Fruit fly (Drosophila melanogaster) whole organism, embryonic: ENCODE data around the gene Mst57Da.

Source experiments
- BEAF-32 ChIP-seq: fragments of 200-800 bp; sonication (Bioruptor generic); optimal IDR thresholded peaks from 3 replicates; lab custom pipeline; 2017; ENCODE audit warnings: missing biosample characterization, missing genetic modification characterization, mild to moderate bottlenecking, moderate library complexity, missing genetic modification reagents
- CG10431 ChIP-seq: fragments of 200-800 bp; sonication (Bioruptor generic); optimal IDR thresholded peaks from 3 replicates; lab custom pipeline; 2018; ENCODE audit warnings: missing biosample characterization, mild to moderate bottlenecking, missing genetic modification characterization
- CG12219 ChIP-seq: fragments of 200-800 bp; sonication (Bioruptor generic); optimal IDR thresholded peaks from 3 replicates; lab custom pipeline; 2018; ENCODE audit warnings: missing biosample characterization, mild to moderate bottlenecking, missing genetic modification characterization
- CG12299 ChIP-seq: fragments of 200-800 bp; sonication (Bioruptor generic); optimal IDR thresholded peaks from 2 replicates; lab custom pipeline; 2018; ENCODE audit warnings: missing biosample characterization, mild to moderate bottlenecking, missing genetic modification characterization
- CG12942 ChIP-seq: fragments of 200-800 bp; sonication (Bioruptor generic); optimal IDR thresholded peaks from 3 replicates; lab custom pipeline; 2016; ENCODE audit warnings: missing biosample characterization, missing genetic modification characterization
- CG14710 ChIP-seq: fragments of 200-800 bp; sonication (Bioruptor generic); optimal IDR thresholded peaks from 3 replicates; lab custom pipeline; 2019; ENCODE audit warnings: missing biosample characterization, mild to moderate bottlenecking, missing genetic modification characterization, moderate library complexity
- CG15514 ChIP-seq: fragments of 200-800 bp; sonication (Bioruptor generic); optimal IDR thresholded peaks from 3 replicates; lab custom pipeline; 2017; ENCODE audit warnings: missing biosample characterization, missing genetic modification characterization, mild to moderate bottlenecking, moderate library complexity, missing genetic modification reagents
- CG15696 ChIP-seq: fragments of 200-800 bp; sonication (Bioruptor generic); optimal IDR thresholded peaks from 2 replicates; lab custom pipeline; 2019; ENCODE audit warnings: missing biosample characterization, mild to moderate bottlenecking, missing genetic modification characterization, moderate library complexity
- CG16813 ChIP-seq: fragments of 200-800 bp; sonication (Bioruptor generic); IDR thresholded peaks from 3 replicates; pipeline ENCODE4 v1.3.6; 2022; ENCODE audit warnings: missing biosample characterization, missing genetic modification characterization; ENCODE audit not compliant: partially characterized antibody
- CG17359 ChIP-seq: fragments of 200-800 bp; sonication (Bioruptor generic); optimal IDR thresholded peaks from 3 replicates; lab custom pipeline; 2018; ENCODE audit warnings: missing biosample characterization, mild to moderate bottlenecking, missing genetic modification characterization, moderate library complexity
- CG17912 ChIP-seq: fragments of 200-800 bp; sonication (Bioruptor generic); optimal IDR thresholded peaks from 2 replicates; lab custom pipeline; 2018; ENCODE audit warnings: missing biosample characterization, mild to moderate bottlenecking, missing genetic modification characterization
- CG2116 ChIP-seq: fragments of 200-800 bp; sonication (Bioruptor generic); optimal IDR thresholded peaks from 3 replicates; lab custom pipeline; 2018; ENCODE audit warnings: missing biosample characterization, mild to moderate bottlenecking, missing genetic modification characterization
- CG2712 ChIP-seq: fragments of 200-800 bp; optimal IDR thresholded peaks from 3 replicates; lab custom pipeline; 2019; ENCODE audit warnings: missing biosample characterization, mild to moderate bottlenecking, missing genetic modification characterization, moderate library complexity
- CG31365 ChIP-seq: fragments of 200-800 bp; sonication (Bioruptor generic); optimal IDR thresholded peaks from 2 replicates; lab custom pipeline; 2018; ENCODE audit warnings: missing biosample characterization, mild to moderate bottlenecking, missing genetic modification characterization
- CG32767 ChIP-seq: fragments of 200-800 bp; sonication (Bioruptor generic); IDR thresholded peaks from 2 replicates; pipeline ENCODE4 v1.3.6; 2022; ENCODE audit warnings: missing biosample characterization, missing genetic modification characterization
- CG33213 ChIP-seq: fragments of 200-800 bp; sonication (Bioruptor generic); optimal IDR thresholded peaks from 3 replicates; lab custom pipeline; 2016; ENCODE audit warnings: missing biosample characterization, missing genetic modification characterization
- CG34224 ChIP-seq: fragments of 200-800 bp; sonication (Bioruptor generic); IDR thresholded peaks from 3 replicates; pipeline ENCODE4 v1.3.6; 2022; ENCODE audit warnings: missing biosample characterization, missing genetic modification characterization; ENCODE audit not compliant: partially characterized antibody
- CG6791 ChIP-seq: fragments of 200-800 bp; sonication (Bioruptor generic); IDR thresholded peaks from 3 replicates; pipeline ENCODE4 v1.3.6; 2022; ENCODE audit warnings: missing biosample characterization, missing genetic modification characterization; ENCODE audit not compliant: partially characterized antibody
- CG7271 ChIP-seq: fragments of 200-800 bp; sonication (Bioruptor generic); optimal IDR thresholded peaks from 2 replicates; lab custom pipeline; 2018; ENCODE audit warnings: missing biosample characterization, mild to moderate bottlenecking, missing genetic modification characterization, moderate library complexity
- CG7372 ChIP-seq: fragments of 200-800 bp; sonication (Bioruptor generic); IDR thresholded peaks from 2 replicates; pipeline ENCODE4 v1.3.6; 2022; ENCODE audit warnings: missing biosample characterization, missing genetic modification characterization
- CG7987 ChIP-seq: fragments of 200-800 bp; sonication (Bioruptor generic); optimal IDR thresholded peaks from 2 replicates; lab custom pipeline; 2018; ENCODE audit warnings: missing biosample characterization, mild to moderate bottlenecking, missing genetic modification characterization, moderate library complexity
- CG9609 ChIP-seq: fragments of 200-800 bp; sonication (Bioruptor generic); optimal IDR thresholded peaks from 3 replicates; lab custom pipeline; 2016; ENCODE audit warnings: missing biosample characterization, missing genetic modification characterization
- CG9797 ChIP-seq: fragments of 200-800 bp; sonication (Bioruptor generic); optimal IDR thresholded peaks from 3 replicates; lab custom pipeline; 2018; ENCODE audit warnings: missing biosample characterization, mild to moderate bottlenecking, missing genetic modification characterization
- Dad ChIP-seq: fragments of 200-800 bp; sonication (Bioruptor generic); optimal IDR thresholded peaks from 3 replicates; lab custom pipeline; 2016; ENCODE audit warnings: missing biosample characterization, missing genetic modification characterization
- Dp ChIP-seq: fragments of 200-800 bp; sonication (Bioruptor generic); optimal IDR thresholded peaks from 2 replicates; lab custom pipeline; 2018; ENCODE audit warnings: missing biosample characterization, mild to moderate bottlenecking, missing genetic modification characterization, moderate library complexity
- Hmr ChIP-seq: fragments of 200-800 bp; sonication (Bioruptor generic); optimal IDR thresholded peaks from 3 replicates; lab custom pipeline; 2017; ENCODE audit warnings: mild to moderate bottlenecking, missing biosample characterization, missing genetic modification reagents, missing genetic modification characterization
- Hr51 ChIP-seq, 2 experiments: fragments of 200-800 bp; sonication (Bioruptor generic); optimal IDR thresholded peaks; 2 replicates in 1 of 2; 3 replicates in 1 of 2; lab custom pipeline; 2016 to 2018; ENCODE audit warnings: missing biosample characterization in 2 of 2, missing genetic modification characterization in 2 of 2, mild to moderate bottlenecking in 1 of 2, moderate library complexity in 1 of 2
- Lhr ChIP-seq: fragments of 200-800 bp; sonication (Bioruptor generic); optimal IDR thresholded peaks from 3 replicates; lab custom pipeline; 2017; ENCODE audit warnings: mild to moderate bottlenecking, missing biosample characterization, missing genetic modification reagents, missing genetic modification characterization
- MTF-1 ChIP-seq: fragments of 200-800 bp; sonication (Bioruptor generic); optimal IDR thresholded peaks from 2 replicates; lab custom pipeline; 2018; ENCODE audit warnings: missing biosample characterization, mild to moderate bottlenecking, missing genetic modification characterization, borderline replicate concordance
- PHDP ChIP-seq: fragments of 200-800 bp; sonication (Bioruptor generic); optimal IDR thresholded peaks from 3 replicates; lab custom pipeline; 2018; ENCODE audit warnings: missing biosample characterization, mild to moderate bottlenecking, missing genetic modification characterization, moderate library complexity
- Rfx ChIP-seq: fragments of 200-800 bp; sonication (Bioruptor generic); IDR thresholded peaks from 2 replicates; pipeline ENCODE4 v1.3.6; 2022; ENCODE audit warnings: missing biosample characterization, missing genetic modification characterization
- Scr ChIP-seq: fragments of 200-800 bp; sonication (Bioruptor generic); IDR thresholded peaks from 2 replicates; pipeline ENCODE4 v1.3.6; 2022; ENCODE audit warnings: missing biosample characterization, missing genetic modification characterization; ENCODE audit not compliant: partially characterized antibody
- Stat92E ChIP-seq, 3 experiments: fragments of >200 bp in 2 of 3; fragments of 200-800 bp in 1 of 3; sonication (Bioruptor generic) in 1 of 3; optimal IDR thresholded peaks; 2 replicates each; lab custom pipeline; 2017 to 2019; ENCODE audit warnings: missing biosample characterization in 3 of 3, missing genetic modification characterization in 3 of 3, mild to moderate bottlenecking in 1 of 3, moderate library complexity in 1 of 3
- aop ChIP-seq: fragments of 200-800 bp; sonication (Bioruptor generic); IDR thresholded peaks from 2 replicates; pipeline ENCODE4 v1.3.6; 2022; ENCODE audit warnings: missing biosample characterization, missing genetic modification characterization
- dan ChIP-seq: fragments of 200-800 bp; sonication (Bioruptor generic); IDR thresholded peaks from 2 replicates; pipeline ENCODE4 v1.3.6; 2022; ENCODE audit warnings: missing biosample characterization, missing genetic modification characterization
- dpn ChIP-seq, 2 experiments: fragments of 200-800 bp; sonication (Bioruptor generic); optimal IDR thresholded peaks; 3 replicates each; lab custom pipeline; 2016; ENCODE audit warnings: missing biosample characterization in 2 of 2, missing genetic modification characterization in 2 of 2
- fd102C ChIP-seq: fragments of 200-800 bp; sonication (Bioruptor generic); optimal IDR thresholded peaks from 2 replicates; lab custom pipeline; 2018; ENCODE audit warnings: missing biosample characterization, mild to moderate bottlenecking, missing genetic modification characterization, moderate library complexity
- gfzf ChIP-seq: fragments of 200-800 bp; sonication (Bioruptor generic); optimal IDR thresholded peaks from 2 replicates; lab custom pipeline; 2016; ENCODE audit warnings: missing biosample characterization, mild to moderate bottlenecking, missing genetic modification characterization, moderate library complexity
- ind ChIP-seq: fragments of 200-800 bp; sonication (Bioruptor generic); optimal IDR thresholded peaks from 3 replicates; lab custom pipeline; 2016; ENCODE audit warnings: missing biosample characterization, missing genetic modification characterization
- kah ChIP-seq: fragments of 200-800 bp; sonication (Bioruptor generic); optimal IDR thresholded peaks from 2 replicates; lab custom pipeline; 2018; ENCODE audit warnings: missing biosample characterization, mild to moderate bottlenecking, missing genetic modification characterization
- kni ChIP-seq: fragments of 200-800 bp; sonication (Bioruptor generic); optimal IDR thresholded peaks from 3 replicates; lab custom pipeline; 2017; ENCODE audit warnings: mild to moderate bottlenecking, missing biosample characterization, missing genetic modification reagents, missing genetic modification characterization
- knrl ChIP-seq: fragments of 200-800 bp; sonication (Bioruptor generic); IDR thresholded peaks from 3 replicates; pipeline ENCODE4 v1.3.6; 2022; ENCODE audit warnings: missing biosample characterization, missing genetic modification characterization; ENCODE audit not compliant: partially characterized antibody
- phol ChIP-seq: fragments of 200-800 bp; sonication (Bioruptor generic); optimal IDR thresholded peaks from 3 replicates; lab custom pipeline; 2018; ENCODE audit warnings: missing biosample characterization, mild to moderate bottlenecking, missing genetic modification characterization, moderate library complexity
- seq ChIP-seq: fragments of 200-800 bp; sonication (Bioruptor generic); IDR thresholded peaks from 2 replicates; pipeline ENCODE4 v1.3.6; 2022; ENCODE audit warnings: missing biosample characterization, missing genetic modification characterization
- sna ChIP-seq: fragments of 200-800 bp; sonication (Bioruptor generic); IDR thresholded peaks from 2 replicates; pipeline ENCODE4 v1.3.6; 2022; ENCODE audit warnings: missing biosample characterization, missing genetic modification characterization; ENCODE audit not compliant: partially characterized antibody

Mst57Da gene

dm6 chr3R:25880971-25881809, 49.5 kb upstream of the Mst57Da start, which contains the start of gene Tsp96F (continued):
- TF ChIP-seq CG34224 (GFP tag; lab: Robert Waterston, UW) (0 out of 3 replicates have a peak, but pooled peaks have one; percentile 38), CG32767 (no peak), CG12942 (GFP tag; lab: Kevin White, UChicago) (no peak), fd102C (GFP tag; lab: Kevin White, UChicago) (peak; percentile 14), kah (GFP tag; lab: Kevin White, UChicago) (peak; percentile 40), CG33213 (peak; percentile 66), PHDP (no peak), Lhr (GFP tag; lab: Kevin White, UChicago) (peak; percentile 82), CG10431 (peak; percentile 24), Stat92E (GFP tag; optimal IDR thresholded peaks at IDR 0.05; lab: Kevin White, UChicago) (peak in 1 of 3 experiments; percentile 38), Hr51 (GFP tag; optimal IDR thresholded peaks at IDR 0.05; lab: Kevin White, UChicago) (no peak), CG16813 (peak; percentile 59; the same call in 2 of the 3 replicates), phol (peak; percentile 22), kni (GFP tag; lab: Kevin White, UChicago) (peak; percentile 57), Dp (peak; percentile 50), BEAF-32 (GFP tag; lab: Kevin White, UChicago) (peak; percentile 81), gfzf (GFP tag; lab: Kevin White, UChicago) (peak; percentile 95), dan (GFP tag; lab: Robert Waterston, UW) (no peak), CG2116 (peak; percentile 32), CG7987 (GFP tag; lab: Kevin White, UChicago) (peak; percentile 4), CG7372 (GFP tag; lab: Robert Waterston, UW) (no peak), CG2712 (tag; lab: Kevin White, UChicago) (peak; percentile 7), dpn (GFP tag; optimal IDR thresholded peaks at IDR 0.05; lab: Kevin White, UChicago) (peak in 1 of 2 experiments; percentile 9), CG6791 (GFP tag; lab: Robert Waterston, UW) (peak; percentile 69), seq (0 out of 2 replicates have a peak, but pooled peaks have one; percentile 10), Dad (peak; percentile 24), CG7271 (tag; lab: Kevin White, UChicago) (peak; percentile 31), knrl (GFP tag; lab: Robert Waterston, UW) (no peak; the same call in 1 of the 3 replicates), CG12219 (GFP tag; lab: Kevin White, UChicago) (peak; percentile 6), CG9609 (GFP tag; lab: Kevin White, UChicago) (peak; percentile 7), CG15514 (GFP tag; lab: Kevin White, UChicago) (peak; percentile 71), MTF-1 (peak; percentile 42), CG17359 (tag; lab: Kevin White, UChicago) (peak; percentile 8), aop (no peak), CG15696 (tag; lab: Kevin White, UChicago) (peak; percentile 4), CG14710 (tag; lab: Kevin White, UChicago) (peak; percentile 53), CG9797 (peak; percentile 87), CG31365 (tag; lab: Kevin White, UChicago) (no peak), Hmr (GFP tag; lab: Kevin White, UChicago) (peak; percentile 53), sna (GFP tag; lab: Robert Waterston, UW) (0 out of 2 replicates have a peak, but pooled peaks have one; percentile 0), Scr (GFP tag; lab: Robert Waterston, UW) (peak; percentile 63), CG17912 (GFP tag; lab: Kevin White, UChicago) (peak; percentile 6), ind (no peak), CG12299 (tag; lab: Kevin White, UChicago) (peak; percentile 50), Rfx (GFP tag; lab: Robert Waterston, UW) (peak; percentile 35; the same call in 1 of the 2 replicates)
